Worm (Caenorhabditis elegans) whole organism, mixed stage, embryonic: ENCODE measurements around the gene F08F1.9.

Experiments used
- bed-3 ChIP-seq: fragments of 200-800 bp; sonication (Bioruptor generic); optimal IDR thresholded peaks from 3 replicates; lab custom pipeline; 2018; ENCODE audit warnings: mild to moderate bottlenecking, missing genetic modification characterization, moderate library complexity, missing compliant biosample characterization
- cnd-1 ChIP-seq: fragments of 200-800 bp; sonication (Bioruptor generic); optimal IDR thresholded peaks from 2 replicates; lab custom pipeline; 2018; ENCODE audit warnings: mild to moderate bottlenecking, missing genetic modification characterization, missing compliant biosample characterization
- elt-1 ChIP-seq: sonication (generic microtip); optimal IDR thresholded peaks from 2 replicates; lab custom pipeline; 2017; ENCODE audit warnings: missing genetic modification characterization, mild to moderate bottlenecking, missing compliant biosample characterization, antibody characterized with exemption, moderate library complexity, borderline replicate concordance; ENCODE audit not compliant: insufficient read depth
- elt-3 ChIP-seq: fragments of 150-350 bp; optimal IDR thresholded peaks from 2 replicates; lab custom pipeline; 2014; ENCODE audit warnings: missing biosample characterization, missing genetic modification characterization
- flh-1 ChIP-seq: fragments of 200-800 bp; sonication (Bioruptor generic); optimal IDR thresholded peaks from 2 replicates; lab custom pipeline; 2018; ENCODE audit warnings: mild to moderate bottlenecking, missing genetic modification characterization, moderate library complexity, missing compliant biosample characterization
- ham-2 ChIP-seq: fragments of 200-800 bp; sonication (Bioruptor generic); optimal IDR thresholded peaks from 2 replicates; lab custom pipeline; 2018; ENCODE audit warnings: mild to moderate bottlenecking, missing genetic modification characterization, missing compliant biosample characterization
- hlh-1 ChIP-seq: fragments of 150-350 bp; optimal IDR thresholded peaks from 2 replicates; lab custom pipeline; 2014; ENCODE audit warnings: missing biosample characterization, missing genetic modification reagents, missing genetic modification characterization
- mab-5 ChIP-seq: fragments of 150-350 bp; optimal IDR thresholded peaks from 2 replicates; lab custom pipeline; 2014; ENCODE audit warnings: missing biosample characterization, missing genetic modification characterization
- mep-1 ChIP-seq: fragments of 150-350 bp; optimal IDR thresholded peaks from 2 replicates; lab custom pipeline; 2017; ENCODE audit warnings: missing biosample characterization, missing genetic modification reagents, missing genetic modification characterization, inconsistent platforms
- mls-2 ChIP-seq: sonication (generic microtip); optimal IDR thresholded peaks from 2 replicates; lab custom pipeline; 2016; ENCODE audit warnings: mild to moderate bottlenecking, missing genetic modification characterization, moderate library complexity, missing compliant biosample characterization
- nhr-12 ChIP-seq: fragments of 150-350 bp; optimal IDR thresholded peaks from 2 replicates; lab custom pipeline; 2014; ENCODE audit warnings: missing biosample characterization, missing genetic modification characterization
- nhr-2 ChIP-seq: fragments of 150-350 bp; optimal IDR thresholded peaks from 2 replicates; lab custom pipeline; 2014; ENCODE audit warnings: missing biosample characterization, missing genetic modification characterization
- nhr-28 ChIP-seq: fragments of 150-350 bp; optimal IDR thresholded peaks from 2 replicates; lab custom pipeline; 2014; ENCODE audit warnings: missing biosample characterization, missing genetic modification characterization
- nhr-76 ChIP-seq: sonication (generic microtip); optimal IDR thresholded peaks from 2 replicates; lab custom pipeline; 2017; ENCODE audit warnings: missing biosample characterization, missing genetic modification characterization
- pha-4 ChIP-seq: fragments of 150-350 bp; optimal IDR thresholded peaks from 2 replicates; lab custom pipeline; 2018; ENCODE audit warnings: missing biosample characterization, missing genetic modification reagents, missing genetic modification characterization
- sem-2 ChIP-seq: fragments of 200-800 bp; sonication (Bioruptor generic); optimal IDR thresholded peaks from 2 replicates; lab custom pipeline; 2018; ENCODE audit warnings: mild to moderate bottlenecking, missing genetic modification characterization, missing compliant biosample characterization
- unc-39 ChIP-seq: fragments of 150-350 bp; optimal IDR thresholded peaks from 2 replicates; lab custom pipeline; 2014; ENCODE audit warnings: missing biosample characterization, missing genetic modification characterization

F08F1.9 gene

DNA sequence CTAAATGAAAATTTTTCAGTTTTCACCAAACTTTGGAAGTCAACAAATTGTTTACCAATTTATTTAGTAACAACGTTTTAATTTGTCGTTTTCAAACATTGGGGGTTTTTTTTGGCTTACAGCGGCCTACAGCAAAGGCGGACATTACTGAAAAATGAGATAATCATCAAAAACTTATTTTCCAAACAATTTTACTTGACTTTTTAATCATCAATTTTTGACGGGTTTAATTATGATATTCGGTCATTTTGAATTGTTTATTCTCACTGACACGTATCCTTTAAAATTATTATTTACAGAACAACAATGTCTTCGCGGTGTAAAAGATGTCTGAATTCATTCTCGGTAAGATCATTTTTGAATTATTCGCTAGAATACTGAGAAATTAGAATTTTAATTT is 43.1 kb downstream of the F08F1.9 start, which contains the start of gene F40B5.2:
Gene F40B5.2, plus strand, starts transcription at position 301 of the 400 bp plus-strand sequence.
- TF ChIP-seq elt-3 (tag; lab: Kevin White, UChicago) (no peak), sem-2 (GFP tag; lab: Kevin White, UChicago) (no peak), pha-4 (tag; lab: Kevin White, UChicago) (no peak), mep-1 (tag; lab: Kevin White, UChicago) (no peak), mls-2 (tag; lab: Kevin White, UChicago) (no peak), bed-3 (no peak), cnd-1 (no peak), nhr-28 (tag; lab: Kevin White, UChicago) (no peak), hlh-1 (tag; lab: Kevin White, UChicago) (no peak), flh-1 (GFP tag; lab: Kevin White, UChicago) (no peak), mab-5 (no peak), nhr-12 (tag; lab: Kevin White, UChicago) (no peak), unc-39 (tag; lab: Kevin White, UChicago) (no peak), nhr-76 (tag; lab: Kevin White, UChicago) (no peak), elt-1 (no peak), ham-2 (GFP tag; lab: Kevin White, UChicago) (no peak)

- TF ChIP-seq mab-5 (no peak), nhr-2 (tag; lab: Kevin White, UChicago) (no peak), nhr-76 (tag; lab: Kevin White, UChicago) (no peak), elt-3 (tag; lab: Kevin White, UChicago) (no peak)
These were observed 48.3 kb downstream of the F08F1.9 start for ce11 chrX:8362379-8362778.
